Fruit fly (Drosophila melanogaster) whole organism, embryonic: ENCODE measurements around the gene CG12538.

Experiments used
- Atf3 ChIP-seq: fragments of 200-800 bp; sonication (Bioruptor generic); optimal IDR thresholded peaks from 3 replicates; lab custom pipeline; 2016; ENCODE audit warnings: missing biosample characterization, missing genetic modification characterization
- Awh ChIP-seq: fragments of 200-800 bp; sonication (Bioruptor generic); IDR thresholded peaks from 2 replicates; pipeline ENCODE4, ENCODE4 v1.3.6; 2022; ENCODE audit warnings: missing biosample characterization, missing genetic modification characterization
- BEAF-32 ChIP-seq: fragments of 200-800 bp; sonication (Bioruptor generic); optimal IDR thresholded peaks from 3 replicates; lab custom pipeline; 2017; ENCODE audit warnings: missing biosample characterization, missing genetic modification characterization, mild to moderate bottlenecking, moderate library complexity, missing genetic modification reagents
- CG10565 ChIP-seq: fragments of 200-800 bp; sonication (Bioruptor generic); optimal IDR thresholded peaks from 3 replicates; lab custom pipeline; 2016; ENCODE audit warnings: missing biosample characterization, mild to moderate bottlenecking, missing genetic modification characterization
- CG11723 ChIP-seq: fragments of 200-800 bp; sonication (Bioruptor generic); optimal IDR thresholded peaks from 2 replicates; lab custom pipeline; 2017; ENCODE audit warnings: missing biosample characterization, mild to moderate bottlenecking, missing genetic modification characterization
- CG15073 ChIP-seq: fragments of 200-800 bp; sonication (Bioruptor generic); optimal IDR thresholded peaks from 2 replicates; lab custom pipeline; 2016; ENCODE audit warnings: missing biosample characterization, missing genetic modification characterization
- CG17361 ChIP-seq: fragments of 200-800 bp; sonication (Bioruptor generic); IDR thresholded peaks from 3 replicates; pipeline ENCODE4 v1.3.6; 2022; ENCODE audit warnings: missing biosample characterization, missing genetic modification characterization
- CG18262 ChIP-seq: fragments of 200-800 bp; optimal IDR thresholded peaks from 3 replicates; lab custom pipeline; 2019; ENCODE audit warnings: missing biosample characterization, mild to moderate bottlenecking, missing genetic modification characterization, moderate library complexity
- CG2678 ChIP-seq: fragments of 200-800 bp; sonication (Bioruptor generic); optimal IDR thresholded peaks from 3 replicates; lab custom pipeline; 2019; ENCODE audit warnings: missing biosample characterization, mild to moderate bottlenecking, missing genetic modification characterization, moderate library complexity
- CG2889 ChIP-seq: fragments of 200-800 bp; sonication (Bioruptor generic); IDR thresholded peaks from 3 replicates; pipeline ENCODE4 v1.3.6; 2022; ENCODE audit warnings: missing biosample characterization, missing genetic modification characterization
- CG32532 ChIP-seq: fragments of 200-800 bp; sonication (Bioruptor generic); IDR thresholded peaks from 2 replicates; pipeline ENCODE4 v1.3.6; 2022; ENCODE audit warnings: missing biosample characterization, missing genetic modification characterization
- CG32772 ChIP-seq: fragments of 200-800 bp; sonication (Bioruptor generic); IDR thresholded peaks from 2 replicates; pipeline ENCODE4 v1.3.6; 2022; ENCODE audit warnings: missing biosample characterization, missing genetic modification characterization
- CG4617 ChIP-seq: fragments of 200-800 bp; sonication (Bioruptor generic); optimal IDR thresholded peaks from 3 replicates; lab custom pipeline; 2016; ENCODE audit warnings: missing biosample characterization, missing genetic modification characterization, borderline replicate concordance
- CG6813 ChIP-seq: fragments of 200-800 bp; sonication (Bioruptor generic); optimal IDR thresholded peaks from 2 replicates; lab custom pipeline; 2017; ENCODE audit warnings: missing biosample characterization, missing genetic modification characterization, mild to moderate bottlenecking, moderate library complexity, missing genetic modification reagents
- CG6854 ChIP-seq: fragments of 200-800 bp; sonication (Bioruptor generic); optimal IDR thresholded peaks from 3 replicates; lab custom pipeline; 2017; ENCODE audit warnings: missing biosample characterization, mild to moderate bottlenecking, missing genetic modification characterization
- CG7839 ChIP-seq: fragments of 200-800 bp; sonication (Bioruptor generic); optimal IDR thresholded peaks from 3 replicates; lab custom pipeline; 2018; ENCODE audit warnings: missing biosample characterization, mild to moderate bottlenecking, missing genetic modification characterization, moderate library complexity
- CrebB ChIP-seq: fragments of 200-800 bp; sonication (Bioruptor generic); optimal IDR thresholded peaks from 3 replicates; lab custom pipeline; 2018; ENCODE audit warnings: missing biosample characterization, mild to moderate bottlenecking, missing genetic modification characterization
- D ChIP-seq, 2 experiments: fragments of 200-800 bp in 1 of 2; fragments of >200 bp in 1 of 2; sonication (Bioruptor generic) in 1 of 2; optimal IDR thresholded peaks; 2 replicates in 1 of 2; 3 replicates in 1 of 2; lab custom pipeline; 2017; ENCODE audit warnings: mild to moderate bottlenecking in 1 of 2, missing biosample characterization in 1 of 2, missing genetic modification characterization in 1 of 2, missing genetic modification reagents in 1 of 2
- Deaf1 ChIP-seq: fragments of 200-800 bp; optimal IDR thresholded peaks from 3 replicates; lab custom pipeline; 2019; ENCODE audit warnings: missing biosample characterization, mild to moderate bottlenecking, missing genetic modification characterization, moderate library complexity
- Dref ChIP-seq: fragments of 200-800 bp; sonication (Bioruptor generic); IDR thresholded peaks from 2 replicates; pipeline ENCODE4 v1.3.6; 2022; ENCODE audit warnings: missing biosample characterization, missing genetic modification characterization
- Hand ChIP-seq: fragments of 200-800 bp; sonication (Bioruptor generic); optimal IDR thresholded peaks from 2 replicates; lab custom pipeline; 2017; ENCODE audit warnings: mild to moderate bottlenecking, missing biosample characterization, missing genetic modification reagents, missing genetic modification characterization
- Hmr ChIP-seq: fragments of 200-800 bp; sonication (Bioruptor generic); optimal IDR thresholded peaks from 3 replicates; lab custom pipeline; 2017; ENCODE audit warnings: mild to moderate bottlenecking, missing biosample characterization, missing genetic modification reagents, missing genetic modification characterization
- Hr3 ChIP-seq: fragments of 200-800 bp; sonication (Bioruptor generic); optimal IDR thresholded peaks from 3 replicates; lab custom pipeline; 2016; ENCODE audit warnings: missing biosample characterization, missing genetic modification characterization
- Lpt ChIP-seq: fragments of >200 bp; optimal IDR thresholded peaks from 2 replicates; lab custom pipeline; 2018; ENCODE audit warnings: missing biosample characterization, missing genetic modification characterization
- Med ChIP-seq: fragments of 200-800 bp; sonication (Bioruptor generic); peaks from one replicate; lab custom pipeline; 2016; ENCODE audit warnings: missing biosample characterization, missing genetic modification characterization, mild to moderate bottlenecking, inconsistent platforms, moderate library complexity
- Myb ChIP-seq: fragments of 200-800 bp; sonication (Bioruptor generic); optimal IDR thresholded peaks from 2 replicates; lab custom pipeline; 2016; ENCODE audit warnings: missing biosample characterization, missing genetic modification characterization
- Oaz ChIP-seq: fragments of 200-800 bp; sonication (Bioruptor generic); IDR thresholded peaks from 2 replicates; pipeline ENCODE4 v1.3.6; 2022; ENCODE audit warnings: missing biosample characterization, missing genetic modification characterization
- Taf1 ChIP-seq: fragments of 200-800 bp; sonication (Bioruptor generic); IDR thresholded peaks from 2 replicates; pipeline ENCODE4 v1.3.6; 2022; ENCODE audit warnings: missing biosample characterization, missing genetic modification characterization
- Trl ChIP-seq, 3 experiments: fragments of >200 bp in 2 of 3; fragments of 200-800 bp in 1 of 3; sonication (Bioruptor generic) in 1 of 3; optimal IDR thresholded peaks; 2 replicates in 1 of 3; 3 replicates in 2 of 3; lab custom pipeline; 2016 to 2017; ENCODE audit warnings: missing biosample characterization in 1 of 3, missing genetic modification characterization in 1 of 3
- Usf ChIP-seq: fragments of 200-800 bp; sonication (Bioruptor generic); optimal IDR thresholded peaks from 2 replicates; lab custom pipeline; 2017; ENCODE audit warnings: missing genotype, missing biosample characterization, missing genetic modification characterization
- Vsx1 ChIP-seq: fragments of 200-800 bp; sonication (Bioruptor generic); optimal IDR thresholded peaks from 2 replicates; lab custom pipeline; 2017; ENCODE audit warnings: missing biosample characterization, mild to moderate bottlenecking, missing genetic modification characterization, missing genetic modification reagents
- ash1 ChIP-seq: fragments of 200-800 bp; sonication (Bioruptor generic); optimal IDR thresholded peaks from 2 replicates; lab custom pipeline; 2018; ENCODE audit warnings: missing biosample characterization, mild to moderate bottlenecking, missing genetic modification characterization
- bab2 ChIP-seq: fragments of 200-800 bp; sonication (Bioruptor generic); optimal IDR thresholded peaks from 2 replicates; lab custom pipeline; 2016; ENCODE audit warnings: missing biosample characterization, missing genetic modification characterization
- bcd ChIP-seq: fragments of 200-800 bp; sonication (Bioruptor generic); optimal IDR thresholded peaks from 2 replicates; lab custom pipeline; 2017; ENCODE audit warnings: missing biosample characterization, mild to moderate bottlenecking, missing genetic modification characterization
- cas ChIP-seq: fragments of 200-800 bp; sonication (Bioruptor generic); IDR thresholded peaks from 2 replicates; pipeline ENCODE4 v1.3.6; 2022; ENCODE audit warnings: missing biosample characterization, missing genetic modification characterization
- chn ChIP-seq: fragments of 200-800 bp; sonication (Bioruptor generic); optimal IDR thresholded peaks from 2 replicates; lab custom pipeline; 2016; ENCODE audit warnings: missing biosample characterization, missing genetic modification characterization
- disco-r ChIP-seq: fragments of 200-800 bp; sonication (Bioruptor generic); optimal IDR thresholded peaks from 2 replicates; lab custom pipeline; 2016; ENCODE audit warnings: missing biosample characterization, missing genetic modification characterization
- ems ChIP-seq: fragments of 200-800 bp; sonication (Bioruptor generic); optimal IDR thresholded peaks from 3 replicates; lab custom pipeline; 2016; ENCODE audit warnings: missing biosample characterization, missing genetic modification characterization
- en ChIP-seq: fragments of 200-800 bp; sonication (Bioruptor generic); optimal IDR thresholded peaks from 2 replicates; lab custom pipeline; 2016; ENCODE audit warnings: missing biosample characterization, missing genetic modification characterization
- gcm ChIP-seq: fragments of 200-800 bp; sonication (Bioruptor generic); optimal IDR thresholded peaks from 2 replicates; lab custom pipeline; 2019; ENCODE audit warnings: missing biosample characterization, mild to moderate bottlenecking, missing genetic modification characterization, moderate library complexity
- ham ChIP-seq: fragments of 200-800 bp; sonication (Bioruptor generic); IDR thresholded peaks from 2 replicates; pipeline ENCODE4 v1.3.6; 2022; ENCODE audit warnings: missing biosample characterization, missing genetic modification characterization
- kah ChIP-seq: fragments of 200-800 bp; sonication (Bioruptor generic); optimal IDR thresholded peaks from 2 replicates; lab custom pipeline; 2018; ENCODE audit warnings: missing biosample characterization, mild to moderate bottlenecking, missing genetic modification characterization
- lola ChIP-seq, 3 experiments: fragments of >200 bp in 2 of 3; fragments of 200-800 bp in 1 of 3; sonication (Bioruptor generic) in 1 of 3; optimal IDR thresholded peaks; 2 replicates each; lab custom pipeline; 2017 to 2019; ENCODE audit warnings: missing biosample characterization in 3 of 3, missing genetic modification characterization in 3 of 3, mild to moderate bottlenecking in 1 of 3, moderate library complexity in 1 of 3
- nmo ChIP-seq: fragments of 200-800 bp; sonication (Bioruptor generic); optimal IDR thresholded peaks from 2 replicates; lab custom pipeline; 2018; ENCODE audit warnings: missing biosample characterization, mild to moderate bottlenecking, missing genetic modification characterization, moderate library complexity
- pzg ChIP-seq: fragments of 200-800 bp; sonication (Bioruptor generic); optimal IDR thresholded peaks from 3 replicates; lab custom pipeline; 2018; ENCODE audit warnings: missing biosample characterization, mild to moderate bottlenecking, missing genetic modification characterization, moderate library complexity
- rib ChIP-seq: fragments of 200-800 bp; sonication (Bioruptor generic); IDR thresholded peaks from 2 replicates; pipeline ENCODE4 v1.3.6; 2022; ENCODE audit warnings: missing biosample characterization, missing genetic modification characterization
- seq ChIP-seq: fragments of 200-800 bp; sonication (Bioruptor generic); IDR thresholded peaks from 2 replicates; pipeline ENCODE4 v1.3.6; 2022; ENCODE audit warnings: missing biosample characterization, missing genetic modification characterization
- sim ChIP-seq: fragments of 200-800 bp; sonication (Bioruptor generic); IDR thresholded peaks from 2 replicates; pipeline ENCODE4 v1.3.6; 2022; ENCODE audit warnings: missing biosample characterization, missing genetic modification characterization
- slp2 ChIP-seq: fragments of 200-800 bp; sonication (Bioruptor generic); optimal IDR thresholded peaks from 2 replicates; lab custom pipeline; 2016; ENCODE audit warnings: missing biosample characterization, missing genetic modification characterization
- wor ChIP-seq: fragments of 200-800 bp; sonication (Bioruptor generic); IDR thresholded peaks from 2 replicates; pipeline ENCODE4 v1.3.6; 2022; ENCODE audit warnings: missing biosample characterization, missing genetic modification characterization
- z ChIP-seq: fragments of 200-800 bp; sonication (Bioruptor generic); IDR thresholded peaks from 3 replicates; pipeline ENCODE4 v1.3.6; 2022; ENCODE audit warnings: missing biosample characterization, missing genetic modification characterization

CG12538 gene

DNA sequence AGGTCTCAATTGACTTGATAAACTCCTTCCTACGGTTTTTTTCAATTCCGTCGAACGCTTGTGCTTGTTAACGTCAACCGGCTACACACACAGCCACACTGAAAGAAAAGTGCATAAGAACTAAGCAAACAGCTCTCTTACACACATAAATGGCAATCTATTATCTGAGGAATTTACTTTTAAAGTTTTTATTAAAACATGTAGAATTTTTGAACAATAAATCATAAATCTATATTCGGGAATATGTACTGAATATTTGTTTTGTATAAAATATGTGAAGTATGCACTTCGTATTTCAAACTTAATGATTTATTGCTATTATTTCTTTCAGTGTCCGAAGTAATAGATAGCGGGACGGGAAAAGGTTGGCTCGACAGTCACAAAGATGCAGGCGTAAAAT is 26.2 kb upstream of the CG12538 start (continued):
- TF ChIP-seq Vsx1 (GFP tag; lab: Kevin White, UChicago) (no peak), Lpt (GFP tag; lab: Kevin White, UChicago) (no peak), pzg (GFP tag; lab: Kevin White, UChicago) (no peak), lola (GFP tag; optimal IDR thresholded peaks at IDR 0.05; lab: Kevin White, UChicago) (peak in 1 of 3 experiments; percentile 51), CrebB (tag; lab: Kevin White, UChicago) (no peak), CG2678 (peak; percentile 63), CG18262 (tag; lab: Kevin White, UChicago) (peak; percentile 58), nmo (GFP tag; lab: Kevin White, UChicago) (peak; percentile 67), slp2 (GFP tag; lab: Kevin White, UChicago) (no peak), Trl (optimal IDR thresholded peaks at IDR 0.05; lab: Kevin White, UChicago) (no peak), Trl (GFP tag; optimal IDR thresholded peaks at IDR 0.05; lab: Kevin White, UChicago) (no peak), Oaz (GFP tag; lab: Robert Waterston, UW) (no peak), Hmr (GFP tag; lab: Kevin White, UChicago) (no peak), en (GFP tag; lab: Kevin White, UChicago) (no peak), Hr3 (peak; percentile 35), Taf1 (GFP tag; lab: Robert Waterston, UW) (no peak), sim (GFP tag; lab: Robert Waterston, UW) (no peak), CG4617 (GFP tag; lab: Kevin White, UChicago) (no peak), disco-r (GFP tag; lab: Kevin White, UChicago) (no peak), Myb (GFP tag; lab: Kevin White, UChicago) (no peak), Med (peak; percentile 5), Usf (GFP tag; lab: Kevin White, UChicago) (no peak), rib (GFP tag; lab: Robert Waterston, UW) (no peak), CG7839 (tag; lab: Kevin White, UChicago) (peak; percentile 54), bcd (GFP tag; lab: Kevin White, UChicago) (no peak), CG6813 (GFP tag; lab: Kevin White, UChicago) (no peak), CG15073 (GFP tag; lab: Kevin White, UChicago) (no peak), CG2889 (GFP tag; lab: Robert Waterston, UW) (no peak), kah (GFP tag; lab: Kevin White, UChicago) (no peak), ems (GFP tag; lab: Kevin White, UChicago) (no peak), CG32532 (GFP tag; lab: Robert Waterston, UW) (no peak), Atf3 (GFP tag; lab: Kevin White, UChicago) (no peak), cas (GFP tag; lab: Robert Waterston, UW) (no peak), seq (GFP tag; lab: Robert Waterston, UW) (no peak), z (GFP tag; lab: Robert Waterston, UW) (no peak), Deaf1 (tag; lab: Kevin White, UChicago) (no peak), chn (GFP tag; lab: Kevin White, UChicago) (peak; percentile 3), ham (GFP tag; lab: Robert Waterston, UW) (no peak), BEAF-32 (GFP tag; lab: Kevin White, UChicago) (no peak), Hand (no peak), D (optimal IDR thresholded peaks at IDR 0.05; lab: Kevin White, UChicago) (no peak), D (GFP tag; optimal IDR thresholded peaks at IDR 0.05; lab: Kevin White, UChicago) (peak; percentile 47), CG11723 (GFP tag; lab: Kevin White, UChicago) (no peak), gcm (peak; percentile 35), wor (peak; percentile 51), CG17361 (peak; percentile 63; the same call in 2 of the 3 replicates), Awh (GFP tag; lab: Robert Waterston, UW) (no peak), CG6854 (no peak), CG32772 (GFP tag; lab: Robert Waterston, UW) (no peak), Dref (GFP tag; lab: Robert Waterston, UW) (no peak), ash1 (GFP tag; lab: Kevin White, UChicago) (no peak), CG10565 (GFP tag; lab: Kevin White, UChicago) (no peak), bab2 (GFP tag; lab: Kevin White, UChicago) (no peak)
